Fruit fly (Drosophila melanogaster): ENCODE measurements around the gene Coq4.

DNA sequence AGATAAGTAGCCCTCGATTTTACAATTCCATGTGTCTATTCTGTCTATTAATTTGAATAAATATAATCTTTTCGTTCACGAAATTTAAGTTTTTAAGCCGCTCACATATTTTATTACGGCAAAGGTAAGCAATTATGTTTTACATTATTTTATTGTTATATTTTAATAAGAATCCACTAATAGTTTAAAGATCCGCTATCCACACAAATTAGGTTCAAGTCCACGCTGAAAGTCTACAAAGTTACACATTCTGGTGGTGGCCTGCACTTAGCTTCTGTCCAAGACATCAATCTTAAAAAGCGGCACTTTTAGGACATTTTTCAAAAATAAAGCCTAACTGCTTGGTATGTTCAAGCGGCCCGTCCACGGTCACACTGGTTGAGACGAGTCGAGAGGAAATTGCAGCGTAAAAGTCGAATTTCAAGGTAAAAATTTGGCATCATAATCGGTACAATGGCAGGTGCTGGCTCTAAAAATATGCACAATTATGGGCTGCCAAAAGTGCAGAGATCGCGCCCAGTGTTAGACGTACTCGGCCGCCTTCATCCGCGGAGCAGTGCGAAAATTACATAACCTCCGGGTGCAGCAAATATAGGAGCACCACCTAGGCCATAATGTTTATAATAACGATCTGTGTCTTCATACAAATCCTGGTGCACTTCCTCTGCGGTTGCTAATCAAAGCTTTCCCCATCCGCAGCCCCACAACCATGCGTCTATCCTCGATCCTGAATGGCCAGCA is 41.5 kb upstream of the Coq4 start, which contains the start of the genes UQCR-Q and CG46525:
- no peak for TF ChIP-seq pan (optimal IDR thresholded peaks at IDR 0.05)
- TF ChIP-seq EcR (GFP tag; optimal IDR thresholded peaks at IDR 0.05), result no peak
- TF ChIP-seq psq (optimal IDR thresholded peaks at IDR 0.05), result no peak
- no peak for TF ChIP-seq CG8478 (optimal IDR thresholded peaks at IDR 0.05)
